Worm (Caenorhabditis elegans): ENCODE data around the gene T11F9.21.

ce11 chrV:11503081-11503751 is 10.7 kb downstream of the T11F9.21 start, which contains the start of gene C55A6.12:
- TF ChIP-seq nhr-23 (tag; optimal IDR thresholded peaks at IDR 0.05), result no peak
- no peak for TF ChIP-seq nhr-12 (tag; optimal IDR thresholded peaks at IDR 0.05)
- no peak for TF ChIP-seq unc-62 (GFP tag; optimal IDR thresholded peaks at IDR 0.05)
- no peak for TF ChIP-seq pha-4 (tag; optimal IDR thresholded peaks at IDR 0.05)
- TF ChIP-seq ceh-82 (tag; optimal IDR thresholded peaks at IDR 0.05), result no peak
- no peak for TF ChIP-seq egl-27 (tag; optimal IDR thresholded peaks at IDR 0.05)
